Fruit fly (Drosophila melanogaster): ENCODE results near the gene CG31975.
A peak's percentile ranks its signal among the peaks of the same experiment; 100 is the strongest.

The CG31975 gene

DNA sequence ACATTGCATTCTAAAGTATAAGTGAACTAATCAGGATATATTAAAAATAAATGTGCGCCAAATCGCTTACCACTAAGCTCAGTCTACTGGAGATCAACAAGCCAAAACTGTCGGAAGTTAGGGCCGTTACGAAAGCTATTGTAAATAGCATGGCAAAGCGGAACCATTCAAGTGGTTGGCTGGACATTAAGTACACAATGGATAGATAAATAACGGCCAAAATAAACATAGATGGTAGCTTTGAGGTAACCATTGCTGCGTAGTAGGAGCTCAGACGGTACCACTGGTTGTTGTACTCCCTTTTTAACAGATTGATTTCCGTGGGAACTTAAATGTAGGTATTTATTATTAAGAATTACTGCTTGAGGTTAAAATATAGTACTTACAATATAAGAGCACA is 23.0 kb downstream of the CG31975 start (continued):
- peak in 1 of 2 experiments; percentile 33 for TF ChIP-seq bsh (GFP tag; optimal IDR thresholded peaks at IDR 0.05)
- peak; percentile 72; the same call in 2 of the 3 replicates for TF ChIP-seq ci (GFP tag; IDR thresholded peaks at IDR 0.05)
- no peak for TF ChIP-seq BEAF-32 (GFP tag; optimal IDR thresholded peaks at IDR 0.05)
- no peak for TF ChIP-seq sc (optimal IDR thresholded peaks at IDR 0.05)
- TF ChIP-seq sc (GFP tag; optimal IDR thresholded peaks at IDR 0.05), result no peak
- TF ChIP-seq HmgZ (tag; optimal IDR thresholded peaks at IDR 0.05), result peak; percentile 14
- TF ChIP-seq Gug (GFP tag; IDR thresholded peaks at IDR 0.05), result no peak
- peak; percentile 57 for TF ChIP-seq fd64A (GFP tag; optimal IDR thresholded peaks at IDR 0.05)
- peak; percentile 37 for TF ChIP-seq schlank (tag; optimal IDR thresholded peaks at IDR 0.05)
- peak; percentile 17 for TF ChIP-seq CG13894 (tag; optimal IDR thresholded peaks at IDR 0.05)
- peak; percentile 51; the same call in 1 of the 3 replicates for TF ChIP-seq CG11695 (GFP tag; IDR thresholded peaks at IDR 0.05)
- TF ChIP-seq CG17359 (tag; optimal IDR thresholded peaks at IDR 0.05), result peak; percentile 61
- TF ChIP-seq lab (GFP tag; optimal IDR thresholded peaks at IDR 0.05), result peak; percentile 82
- peak; percentile 38 for TF ChIP-seq Sox100B (GFP tag; optimal IDR thresholded peaks at IDR 0.05)
- TF ChIP-seq CG2875 (GFP tag; optimal IDR thresholded peaks at IDR 0.05), result peak; percentile 56
- peak in 1 of 2 experiments; percentile 3 for TF ChIP-seq chif (GFP tag; optimal IDR thresholded peaks at IDR 0.05)
- TF ChIP-seq HLHmδ (GFP tag; optimal IDR thresholded peaks at IDR 0.05), result peak; percentile 63
- TF ChIP-seq Rx (GFP tag; IDR thresholded peaks at IDR 0.05), result no peak
- peak; percentile 15 for TF ChIP-seq Bdp1 (GFP tag; optimal IDR thresholded peaks at IDR 0.05)
- no peak for TF ChIP-seq CG12155 (GFP tag; optimal IDR thresholded peaks at IDR 0.05)
- peak; percentile 34 for TF ChIP-seq CG3281 (GFP tag; optimal IDR thresholded peaks at IDR 0.05)
- TF ChIP-seq Nf-YA (GFP tag; IDR thresholded peaks at IDR 0.05), result 0 out of 2 replicates have a peak, but pooled peaks have one; percentile 12
- TF ChIP-seq ttk (GFP tag; IDR thresholded peaks at IDR 0.05), result no peak
- TF ChIP-seq CG17568 (GFP tag; optimal IDR thresholded peaks at IDR 0.05), result peak; percentile 8
- peak; percentile 53 for TF ChIP-seq MTF-1 (GFP tag; optimal IDR thresholded peaks at IDR 0.05; ENCODE audit: borderline replicate concordance)
- no peak for TF ChIP-seq gcm2 (GFP tag; optimal IDR thresholded peaks at IDR 0.05)
- TF ChIP-seq CG17328 (GFP tag; IDR thresholded peaks at IDR 0.05), result no peak
- TF ChIP-seq CG1647 (GFP tag; optimal IDR thresholded peaks at IDR 0.05), result peak; percentile 10
- peak; percentile 55 for TF ChIP-seq tup (GFP tag; optimal IDR thresholded peaks at IDR 0.05)
- TF ChIP-seq lbe (GFP tag; optimal IDR thresholded peaks at IDR 0.05), result no peak
- TF ChIP-seq CG8290 (GFP tag; optimal IDR thresholded peaks at IDR 0.05), result no peak
- peak in 1 of 2 experiments; percentile 73 for TF ChIP-seq CG8290 (tag; optimal IDR thresholded peaks at IDR 0.05)
- peak; percentile 53 for TF ChIP-seq CG7987 (GFP tag; optimal IDR thresholded peaks at IDR 0.05)
- TF ChIP-seq Dbx (GFP tag; IDR thresholded peaks at IDR 0.05), result 0 out of 3 replicates have a peak, but pooled peaks have one; percentile 41
- peak; percentile 6 for TF ChIP-seq CG14710 (tag; optimal IDR thresholded peaks at IDR 0.05)
- TF ChIP-seq CG18619 (GFP tag; optimal IDR thresholded peaks at IDR 0.05), result peak; percentile 19
- peak; percentile 19 for TF ChIP-seq CG10209 (GFP tag; optimal IDR thresholded peaks at IDR 0.05)
- TF ChIP-seq Trl (optimal IDR thresholded peaks at IDR 0.05), result no peak
- TF ChIP-seq Trl (GFP tag; optimal IDR thresholded peaks at IDR 0.05), result peak; percentile 14
- no peak for TF ChIP-seq CG16779 (GFP tag; IDR thresholded peaks at IDR 0.05)
- TF ChIP-seq CG2120 (GFP tag; optimal IDR thresholded peaks at IDR 0.05), result peak; percentile 11
- TF ChIP-seq onecut (GFP tag; IDR thresholded peaks at IDR 0.05), result peak; percentile 31; the same call in 1 of the 2 replicates
- TF ChIP-seq Med (GFP tag), result peak; percentile 85
- TF ChIP-seq Hey (tag; optimal IDR thresholded peaks at IDR 0.05), result peak; percentile 13
- TF ChIP-seq CG10543 (GFP tag; optimal IDR thresholded peaks at IDR 0.05), result peak; percentile 38
- no peak for TF ChIP-seq CG10979 (tag; optimal IDR thresholded peaks at IDR 0.05)
- TF ChIP-seq CG3065 (GFP tag; optimal IDR thresholded peaks at IDR 0.05), result no peak
- TF ChIP-seq zfh1 (GFP tag; IDR thresholded peaks at IDR 0.05), result 0 out of 3 replicates have a peak, but pooled peaks have one; percentile 23
- TF ChIP-seq Fer3 (tag; optimal IDR thresholded peaks at IDR 0.05), result peak; percentile 35
- TF ChIP-seq exex (tag; optimal IDR thresholded peaks at IDR 0.05), result peak; percentile 11
- no peak for TF ChIP-seq org-1 (GFP tag; optimal IDR thresholded peaks at IDR 0.05)
